Fruit fly (Drosophila melanogaster) whole organism, embryonic: ENCODE results near the gene Tango1.

Experiments
- Abd-B ChIP-seq: fragments of 200-800 bp; sonication (Bioruptor generic); optimal IDR thresholded peaks from 2 replicates; lab custom pipeline; 2018; ENCODE audit warnings: missing biosample characterization, mild to moderate bottlenecking, missing genetic modification characterization, moderate library complexity
- Aef1 ChIP-seq: fragments of 200-800 bp; sonication (Bioruptor generic); IDR thresholded peaks from 3 replicates; pipeline ENCODE4 v1.3.6; 2022; ENCODE audit warnings: missing biosample characterization, missing genetic modification characterization
- Atf3 ChIP-seq: fragments of 200-800 bp; sonication (Bioruptor generic); optimal IDR thresholded peaks from 3 replicates; lab custom pipeline; 2016; ENCODE audit warnings: missing biosample characterization, missing genetic modification characterization
- Bteb2 ChIP-seq: fragments of 200-800 bp; sonication (Bioruptor generic); optimal IDR thresholded peaks from 2 replicates; lab custom pipeline; 2016; ENCODE audit warnings: missing biosample characterization, missing genetic modification characterization
- CG10654 ChIP-seq: fragments of 200-800 bp; sonication (Bioruptor generic); optimal IDR thresholded peaks from 2 replicates; lab custom pipeline; 2016; ENCODE audit warnings: missing biosample characterization, missing genetic modification characterization
- CG11504 ChIP-seq: fragments of 200-800 bp; sonication (Bioruptor generic); optimal IDR thresholded peaks from 3 replicates; lab custom pipeline; 2019; ENCODE audit warnings: missing biosample characterization, mild to moderate bottlenecking, missing genetic modification characterization, moderate library complexity
- CG11696 ChIP-seq: fragments of 200-800 bp; sonication (Bioruptor generic); IDR thresholded peaks from 2 replicates; pipeline ENCODE4 v1.3.6; 2022; ENCODE audit warnings: missing biosample characterization, missing genetic modification characterization
- CG1233 ChIP-seq: fragments of 200-800 bp; sonication (Bioruptor generic); optimal IDR thresholded peaks from 4 replicates; lab custom pipeline; 2018; ENCODE audit warnings: missing biosample characterization, mild to moderate bottlenecking, missing genetic modification characterization
- CG12769 ChIP-seq: fragments of 200-800 bp; sonication (Bioruptor generic); optimal IDR thresholded peaks from 2 replicates; lab custom pipeline; 2019; ENCODE audit warnings: missing biosample characterization, mild to moderate bottlenecking, missing genetic modification characterization, moderate library complexity
- CG13894 ChIP-seq: fragments of 200-800 bp; sonication (Bioruptor generic); optimal IDR thresholded peaks from 3 replicates; lab custom pipeline; 2018; ENCODE audit warnings: missing biosample characterization, mild to moderate bottlenecking, missing genetic modification characterization, moderate library complexity
- CG14965 ChIP-seq: fragments of 200-800 bp; sonication (Bioruptor generic); optimal IDR thresholded peaks from 2 replicates; lab custom pipeline; 2016; ENCODE audit warnings: missing biosample characterization, missing genetic modification characterization, borderline replicate concordance
- CG1602 ChIP-seq: fragments of 200-800 bp; sonication (Bioruptor generic); optimal IDR thresholded peaks from 3 replicates; lab custom pipeline; 2016; ENCODE audit warnings: missing biosample characterization, missing genetic modification characterization
- CG17328 ChIP-seq: fragments of 200-800 bp; sonication (Bioruptor generic); IDR thresholded peaks from 2 replicates; pipeline ENCODE4 v1.3.6; 2022; ENCODE audit warnings: missing biosample characterization, missing genetic modification characterization
- CG2199 ChIP-seq: fragments of 200-800 bp; sonication (Bioruptor generic); IDR thresholded peaks from 3 replicates; pipeline ENCODE4 v1.3.6; 2022; ENCODE audit warnings: missing biosample characterization, missing genetic modification characterization
- CG2202 ChIP-seq: fragments of 200-800 bp; sonication (Bioruptor generic); optimal IDR thresholded peaks from 2 replicates; lab custom pipeline; 2018; ENCODE audit warnings: missing biosample characterization, mild to moderate bottlenecking, missing genetic modification characterization
- CG30431 ChIP-seq: fragments of 200-800 bp; sonication (Bioruptor generic); optimal IDR thresholded peaks from 2 replicates; lab custom pipeline; 2017; ENCODE audit warnings: missing biosample characterization, missing genetic modification characterization
- CG32532 ChIP-seq: fragments of 200-800 bp; sonication (Bioruptor generic); IDR thresholded peaks from 2 replicates; pipeline ENCODE4 v1.3.6; 2022; ENCODE audit warnings: missing biosample characterization, missing genetic modification characterization
- CG32772 ChIP-seq: fragments of 200-800 bp; sonication (Bioruptor generic); IDR thresholded peaks from 2 replicates; pipeline ENCODE4 v1.3.6; 2022; ENCODE audit warnings: missing biosample characterization, missing genetic modification characterization
- CG3838 ChIP-seq: fragments of 200-800 bp; sonication (Bioruptor generic); optimal IDR thresholded peaks from 3 replicates; lab custom pipeline; 2016; ENCODE audit warnings: missing biosample characterization, missing genetic modification characterization
- CG42726 ChIP-seq: fragments of 200-800 bp; sonication (Bioruptor generic); IDR thresholded peaks from 2 replicates; pipeline ENCODE4 v1.3.6; 2022; ENCODE audit warnings: missing biosample characterization, missing genetic modification characterization; ENCODE audit not compliant: partially characterized antibody
- CG4360 ChIP-seq: fragments of 200-800 bp; sonication (Bioruptor generic); IDR thresholded peaks from 2 replicates; pipeline ENCODE4 v1.3.6; 2022; ENCODE audit warnings: missing biosample characterization, missing genetic modification characterization
- CG7271 ChIP-seq: fragments of 200-800 bp; sonication (Bioruptor generic); optimal IDR thresholded peaks from 2 replicates; lab custom pipeline; 2018; ENCODE audit warnings: missing biosample characterization, mild to moderate bottlenecking, missing genetic modification characterization, moderate library complexity
- CG8765 ChIP-seq: fragments of 200-800 bp; sonication (Bioruptor generic); IDR thresholded peaks from 2 replicates; pipeline ENCODE4 v1.3.6; 2022; ENCODE audit warnings: missing biosample characterization, missing genetic modification characterization
- CG8944 ChIP-seq: fragments of 200-800 bp; sonication (Bioruptor generic); optimal IDR thresholded peaks from 3 replicates; lab custom pipeline; 2016; ENCODE audit warnings: missing biosample characterization, missing genetic modification characterization
- CG9797 ChIP-seq: fragments of 200-800 bp; sonication (Bioruptor generic); optimal IDR thresholded peaks from 3 replicates; lab custom pipeline; 2018; ENCODE audit warnings: missing biosample characterization, mild to moderate bottlenecking, missing genetic modification characterization
- Dek ChIP-seq: fragments of 200-800 bp; sonication (Bioruptor generic); optimal IDR thresholded peaks from 3 replicates; lab custom pipeline; 2019; ENCODE audit warnings: missing biosample characterization, mild to moderate bottlenecking, missing genetic modification characterization, moderate library complexity
- Dip2 ChIP-seq: fragments of 200-800 bp; sonication (Bioruptor generic); IDR thresholded peaks from 2 replicates; pipeline ENCODE4 v1.3.6; 2022; ENCODE audit warnings: missing biosample characterization, missing genetic modification characterization
- Gsc ChIP-seq: fragments of 200-800 bp; sonication (Bioruptor generic); IDR thresholded peaks from 2 replicates; pipeline ENCODE4 v1.3.6; 2022; ENCODE audit warnings: missing biosample characterization, missing genetic modification characterization
- HmgZ ChIP-seq: fragments of 200-800 bp; sonication (Bioruptor generic); optimal IDR thresholded peaks from 2 replicates; lab custom pipeline; 2018; ENCODE audit warnings: missing biosample characterization, mild to moderate bottlenecking, missing genetic modification characterization
- Kr ChIP-seq: fragments of 200-800 bp; sonication (Bioruptor generic); optimal IDR thresholded peaks from 2 replicates; lab custom pipeline; 2017; ENCODE audit warnings: missing biosample characterization, mild to moderate bottlenecking, missing genetic modification characterization
- Tbp ChIP-seq: fragments of >200 bp; optimal IDR thresholded peaks from 2 replicates; lab custom pipeline; 2018; ENCODE audit warnings: missing biosample characterization, missing genetic modification characterization
- btn ChIP-seq: fragments of 200-800 bp; sonication (Bioruptor generic); optimal IDR thresholded peaks from 2 replicates; lab custom pipeline; 2016; ENCODE audit warnings: missing biosample characterization, missing genetic modification characterization
- chinmo ChIP-seq: fragments of 200-800 bp; sonication (Bioruptor generic); IDR thresholded peaks from 4 replicates; pipeline ENCODE4 v1.3.6; 2022; ENCODE audit warnings: missing biosample characterization, missing genetic modification characterization; ENCODE audit not compliant: partially characterized antibody
- corto ChIP-seq: fragments of 200-800 bp; sonication (Bioruptor generic); optimal IDR thresholded peaks from 2 replicates; lab custom pipeline; 2016; ENCODE audit warnings: missing biosample characterization, mild to moderate bottlenecking, missing genetic modification characterization, moderate library complexity
- crc ChIP-seq: fragments of 200-800 bp; sonication (Bioruptor generic); optimal IDR thresholded peaks from 2 replicates; lab custom pipeline; 2016; ENCODE audit warnings: missing biosample characterization, missing genetic modification characterization
- dimm ChIP-seq: fragments of 200-800 bp; sonication (Bioruptor generic); IDR thresholded peaks from 2 replicates; pipeline ENCODE4 v1.3.6; 2022; ENCODE audit warnings: missing biosample characterization, missing genetic modification characterization
- dmrt11E ChIP-seq: fragments of 200-800 bp; sonication (Bioruptor generic); optimal IDR thresholded peaks from 3 replicates; lab custom pipeline; 2018; ENCODE audit warnings: missing biosample characterization, mild to moderate bottlenecking, missing genetic modification characterization, moderate library complexity
- ems ChIP-seq: fragments of 200-800 bp; sonication (Bioruptor generic); optimal IDR thresholded peaks from 3 replicates; lab custom pipeline; 2016; ENCODE audit warnings: missing biosample characterization, missing genetic modification characterization
- gsb-n ChIP-seq: fragments of 200-800 bp; sonication (Bioruptor generic); optimal IDR thresholded peaks from 3 replicates; lab custom pipeline; 2018; ENCODE audit warnings: missing biosample characterization, mild to moderate bottlenecking, missing genetic modification characterization
- hbn ChIP-seq: fragments of 200-800 bp; sonication (Bioruptor generic); IDR thresholded peaks from 2 replicates; pipeline ENCODE4 v1.3.6; 2022; ENCODE audit warnings: missing biosample characterization, missing genetic modification characterization; ENCODE audit not compliant: partially characterized antibody
- inv ChIP-seq: fragments of 200-800 bp; sonication (Bioruptor generic); IDR thresholded peaks from 2 replicates; pipeline ENCODE4 v1.3.6; 2022; ENCODE audit warnings: missing biosample characterization, missing genetic modification characterization; ENCODE audit not compliant: partially characterized antibody
- maf-S ChIP-seq: fragments of 200-800 bp; sonication (Bioruptor generic); optimal IDR thresholded peaks from 2 replicates; lab custom pipeline; 2016; ENCODE audit warnings: missing biosample characterization, missing genetic modification characterization
- mam ChIP-seq: fragments of 200-800 bp; sonication (Bioruptor generic); optimal IDR thresholded peaks from 3 replicates; lab custom pipeline; 2016; ENCODE audit warnings: missing biosample characterization, missing genetic modification characterization
- p53 ChIP-seq: fragments of 200-800 bp; sonication (Bioruptor generic); optimal IDR thresholded peaks from 2 replicates; lab custom pipeline; 2016; ENCODE audit warnings: missing biosample characterization, missing genetic modification characterization
- pum ChIP-seq: fragments of 200-800 bp; sonication (Bioruptor generic); optimal IDR thresholded peaks from 2 replicates; lab custom pipeline; 2016; ENCODE audit warnings: missing biosample characterization, missing genetic modification characterization
- sd ChIP-seq: fragments of 200-800 bp; sonication (Bioruptor generic); optimal IDR thresholded peaks from 3 replicates; lab custom pipeline; 2018; ENCODE audit warnings: missing biosample characterization, mild to moderate bottlenecking, missing genetic modification characterization, moderate library complexity
- sqz ChIP-seq: fragments of 200-800 bp; sonication (Bioruptor generic); optimal IDR thresholded peaks from 3 replicates; lab custom pipeline; 2018; ENCODE audit warnings: missing biosample characterization, mild to moderate bottlenecking, missing genetic modification characterization
- tgo ChIP-seq: fragments of 200-800 bp; sonication (Bioruptor generic); IDR thresholded peaks from 3 replicates; pipeline ENCODE4 v1.3.6; 2022; ENCODE audit warnings: missing biosample characterization, missing genetic modification characterization

The Tango1 gene

dm6 chr2L:6683992-6684882 lies 35.0 kb downstream of the Tango1 start, which contains the start of gene Nhe3 (continued):
- TF ChIP-seq CG2202 (peak; percentile 36), CG32532 (GFP tag; lab: Robert Waterston, UW) (peak; percentile 83), crc (GFP tag; lab: Kevin White, UChicago) (peak; percentile 53), p53 (no peak), Abd-B (GFP tag; lab: Kevin White, UChicago) (peak; percentile 74), CG11696 (GFP tag; lab: Robert Waterston, UW) (0 out of 2 replicates have a peak, but pooled peaks have one; percentile 30), dimm (GFP tag; lab: Robert Waterston, UW) (no peak; the same call in none of the 2 replicates), CG14965 (GFP tag; lab: Kevin White, UChicago) (peak; percentile 36), HmgZ (tag; lab: Kevin White, UChicago) (peak; percentile 62), Tbp (no peak), mam (GFP tag; lab: Kevin White, UChicago) (peak; percentile 87), ems (GFP tag; lab: Kevin White, UChicago) (peak; percentile 87), corto (no peak), CG7271 (tag; lab: Kevin White, UChicago) (peak; percentile 28), sd (peak; percentile 77), CG32772 (GFP tag; lab: Robert Waterston, UW) (peak; percentile 84), CG3838 (peak; percentile 45), CG8765 (GFP tag; lab: Robert Waterston, UW) (no peak), CG2199 (peak; percentile 70; the same call in 1 of the 3 replicates), CG42726 (GFP tag; lab: Robert Waterston, UW) (no peak), CG12769 (tag; lab: Kevin White, UChicago) (peak; percentile 75), CG10654 (peak; percentile 81), CG8944 (peak; percentile 68), btn (GFP tag; lab: Kevin White, UChicago) (peak; percentile 48), CG1602 (peak; percentile 82), sqz (GFP tag; lab: Kevin White, UChicago) (peak; percentile 74), Dek (peak; percentile 75), inv (GFP tag; lab: Robert Waterston, UW) (peak; percentile 51; the same call in 1 of the 2 replicates), Dip2 (GFP tag; lab: Robert Waterston, UW) (peak; percentile 95), Aef1 (peak; percentile 89), CG17328 (GFP tag; lab: Robert Waterston, UW) (peak; percentile 86), chinmo (GFP tag; lab: Robert Waterston, UW) (peak; percentile 81; the same call in 2 of the 4 replicates), Bteb2 (GFP tag; lab: Kevin White, UChicago) (peak; percentile 81), Kr (GFP tag; lab: Kevin White, UChicago) (no peak), dmrt11E (peak; percentile 77), tgo (GFP tag; lab: Robert Waterston, UW) (peak; percentile 82), gsb-n (tag; lab: Kevin White, UChicago) (peak; percentile 69), CG9797 (GFP tag; lab: Kevin White, UChicago) (peak; percentile 74), Atf3 (GFP tag; lab: Kevin White, UChicago) (peak; percentile 70), CG30431 (GFP tag; lab: Kevin White, UChicago) (peak; percentile 70), maf-S (peak; percentile 59), CG4360 (GFP tag; lab: Robert Waterston, UW) (no peak), CG13894 (tag; lab: Kevin White, UChicago) (no peak), Gsc (no peak), pum (GFP tag; lab: Kevin White, UChicago) (peak; percentile 78), hbn (GFP tag; lab: Robert Waterston, UW) (no peak; the same call in 1 of the 2 replicates), CG1233 (GFP tag; lab: Kevin White, UChicago) (peak; percentile 73), CG11504 (tag; lab: Kevin White, UChicago) (no peak)
